Fruit fly (Drosophila melanogaster) whole organism, embryonic: ENCODE data around the gene Rbcn-3B.

Experiments used
- Abd-B ChIP-seq: fragments of 200-800 bp; sonication (Bioruptor generic); optimal IDR thresholded peaks from 2 replicates; lab custom pipeline; 2018; ENCODE audit warnings: missing biosample characterization, mild to moderate bottlenecking, missing genetic modification characterization, moderate library complexity
- Atf3 ChIP-seq: fragments of 200-800 bp; sonication (Bioruptor generic); optimal IDR thresholded peaks from 3 replicates; lab custom pipeline; 2016; ENCODE audit warnings: missing biosample characterization, missing genetic modification characterization
- Bgb ChIP-seq: fragments of 200-800 bp; sonication (Bioruptor generic); IDR thresholded peaks from 2 replicates; pipeline ENCODE4 v1.3.6; 2022; ENCODE audit warnings: missing biosample characterization, missing genetic modification characterization; ENCODE audit not compliant: partially characterized antibody
- CG10147 ChIP-seq: fragments of 200-800 bp; sonication (Bioruptor generic); optimal IDR thresholded peaks from 2 replicates; lab custom pipeline; 2019; ENCODE audit warnings: missing biosample characterization, mild to moderate bottlenecking, missing genetic modification characterization, moderate library complexity
- CG10366 ChIP-seq: fragments of 200-800 bp; sonication (Bioruptor generic); IDR thresholded peaks from 2 replicates; pipeline ENCODE4 v1.3.6; 2022; ENCODE audit warnings: missing biosample characterization, missing genetic modification characterization
- CG10431 ChIP-seq: fragments of 200-800 bp; sonication (Bioruptor generic); optimal IDR thresholded peaks from 3 replicates; lab custom pipeline; 2018; ENCODE audit warnings: missing biosample characterization, mild to moderate bottlenecking, missing genetic modification characterization
- CG10462 ChIP-seq: fragments of 200-800 bp; sonication (Bioruptor generic); optimal IDR thresholded peaks from 2 replicates; lab custom pipeline; 2016; ENCODE audit warnings: missing biosample characterization, missing genetic modification characterization
- CG11398 ChIP-seq: fragments of 200-800 bp; sonication (Bioruptor generic); optimal IDR thresholded peaks from 2 replicates; lab custom pipeline; 2016; ENCODE audit warnings: missing biosample characterization, missing genetic modification characterization
- CG13624 ChIP-seq: fragments of 200-800 bp; sonication (Bioruptor generic); optimal IDR thresholded peaks from 2 replicates; lab custom pipeline; 2016; ENCODE audit warnings: missing biosample characterization, missing genetic modification characterization
- CG13894 ChIP-seq: fragments of 200-800 bp; sonication (Bioruptor generic); optimal IDR thresholded peaks from 3 replicates; lab custom pipeline; 2018; ENCODE audit warnings: missing biosample characterization, mild to moderate bottlenecking, missing genetic modification characterization, moderate library complexity
- CG1529 ChIP-seq: fragments of 200-800 bp; sonication (Bioruptor generic); optimal IDR thresholded peaks from 3 replicates; lab custom pipeline; 2018; ENCODE audit warnings: missing biosample characterization, missing genetic modification characterization
- CG1647 ChIP-seq: fragments of 200-800 bp; sonication (Bioruptor generic); optimal IDR thresholded peaks from 3 replicates; lab custom pipeline; 2016; ENCODE audit warnings: missing biosample characterization, missing genetic modification characterization
- CG30020 ChIP-seq: fragments of 200-800 bp; optimal IDR thresholded peaks from 2 replicates; lab custom pipeline; 2019; ENCODE audit warnings: missing biosample characterization, mild to moderate bottlenecking, missing genetic modification characterization, moderate library complexity
- CG32772 ChIP-seq: fragments of 200-800 bp; sonication (Bioruptor generic); IDR thresholded peaks from 2 replicates; pipeline ENCODE4 v1.3.6; 2022; ENCODE audit warnings: missing biosample characterization, missing genetic modification characterization
- CG33213 ChIP-seq: fragments of 200-800 bp; sonication (Bioruptor generic); optimal IDR thresholded peaks from 3 replicates; lab custom pipeline; 2016; ENCODE audit warnings: missing biosample characterization, missing genetic modification characterization
- CG7357 ChIP-seq: fragments of 200-800 bp; sonication (Bioruptor generic); IDR thresholded peaks from 3 replicates; pipeline ENCODE4 v1.3.6; 2022; ENCODE audit warnings: missing biosample characterization, missing genetic modification characterization
- CG7839 ChIP-seq: fragments of 200-800 bp; sonication (Bioruptor generic); optimal IDR thresholded peaks from 3 replicates; lab custom pipeline; 2018; ENCODE audit warnings: missing biosample characterization, mild to moderate bottlenecking, missing genetic modification characterization, moderate library complexity
- CG9797 ChIP-seq: fragments of 200-800 bp; sonication (Bioruptor generic); optimal IDR thresholded peaks from 3 replicates; lab custom pipeline; 2018; ENCODE audit warnings: missing biosample characterization, mild to moderate bottlenecking, missing genetic modification characterization
- CTCF ChIP-seq: fragments of 200-800 bp; sonication (Bioruptor generic); optimal IDR thresholded peaks from 2 replicates; lab custom pipeline; 2017; ENCODE audit warnings: missing biosample characterization, mild to moderate bottlenecking, missing genetic modification characterization, moderate library complexity
- Camta ChIP-seq: fragments of 200-800 bp; sonication (Bioruptor generic); optimal IDR thresholded peaks from 2 replicates; lab custom pipeline; 2016; ENCODE audit warnings: missing biosample characterization, missing genetic modification characterization
- Eip74EF ChIP-seq, 2 experiments: fragments of 200-800 bp in 1 of 2; fragments of >200 bp in 1 of 2; sonication (Bioruptor generic) in 1 of 2; optimal IDR thresholded peaks; 2 replicates each; lab custom pipeline; 2017 to 2019; ENCODE audit warnings: missing biosample characterization in 2 of 2, missing genetic modification characterization in 2 of 2, mild to moderate bottlenecking in 1 of 2, moderate library complexity in 1 of 2
- Gsc ChIP-seq: fragments of 200-800 bp; sonication (Bioruptor generic); IDR thresholded peaks from 2 replicates; pipeline ENCODE4 v1.3.6; 2022; ENCODE audit warnings: missing biosample characterization, missing genetic modification characterization
- HmgD ChIP-seq: fragments of 200-800 bp; sonication (Bioruptor generic); optimal IDR thresholded peaks from 3 replicates; lab custom pipeline; 2016; ENCODE audit warnings: missing biosample characterization, missing genetic modification characterization
- Hr51 ChIP-seq, 2 experiments: fragments of 200-800 bp; sonication (Bioruptor generic); optimal IDR thresholded peaks; 2 replicates in 1 of 2; 3 replicates in 1 of 2; lab custom pipeline; 2016 to 2018; ENCODE audit warnings: missing biosample characterization in 2 of 2, missing genetic modification characterization in 2 of 2, mild to moderate bottlenecking in 1 of 2, moderate library complexity in 1 of 2
- Lhr ChIP-seq: fragments of 200-800 bp; sonication (Bioruptor generic); optimal IDR thresholded peaks from 3 replicates; lab custom pipeline; 2017; ENCODE audit warnings: mild to moderate bottlenecking, missing biosample characterization, missing genetic modification reagents, missing genetic modification characterization
- Meics ChIP-seq: fragments of 200-800 bp; sonication (Bioruptor generic); optimal IDR thresholded peaks from 2 replicates; lab custom pipeline; 2017; ENCODE audit warnings: missing biosample characterization, mild to moderate bottlenecking, missing genetic modification characterization
- Myb ChIP-seq: fragments of 200-800 bp; sonication (Bioruptor generic); optimal IDR thresholded peaks from 2 replicates; lab custom pipeline; 2016; ENCODE audit warnings: missing biosample characterization, missing genetic modification characterization
- NfI ChIP-seq: fragments of 200-800 bp; sonication (Bioruptor generic); optimal IDR thresholded peaks from 3 replicates; lab custom pipeline; 2018; ENCODE audit warnings: missing biosample characterization, mild to moderate bottlenecking, missing genetic modification characterization, moderate library complexity
- Oaz ChIP-seq: fragments of 200-800 bp; sonication (Bioruptor generic); IDR thresholded peaks from 2 replicates; pipeline ENCODE4 v1.3.6; 2022; ENCODE audit warnings: missing biosample characterization, missing genetic modification characterization
- Pdp1 ChIP-seq, 2 experiments: fragments of 200-800 bp; sonication (Bioruptor generic); optimal IDR thresholded peaks; 3 replicates each; lab custom pipeline; 2016; ENCODE audit warnings: missing biosample characterization in 2 of 2, missing genetic modification characterization in 2 of 2, mild to moderate bottlenecking in 1 of 2, moderate library complexity in 1 of 2
- Scr ChIP-seq: fragments of 200-800 bp; sonication (Bioruptor generic); IDR thresholded peaks from 2 replicates; pipeline ENCODE4 v1.3.6; 2022; ENCODE audit warnings: missing biosample characterization, missing genetic modification characterization; ENCODE audit not compliant: partially characterized antibody
- Spps ChIP-seq: fragments of 200-800 bp; sonication (Bioruptor generic); optimal IDR thresholded peaks from 2 replicates; lab custom pipeline; 2018; ENCODE audit warnings: missing biosample characterization, mild to moderate bottlenecking, missing genetic modification characterization
- Xbp1 ChIP-seq: fragments of 200-800 bp; sonication (Bioruptor generic); optimal IDR thresholded peaks from 3 replicates; lab custom pipeline; 2016; ENCODE audit warnings: missing biosample characterization, mild to moderate bottlenecking, missing genetic modification characterization
- YL-1 ChIP-seq: fragments of 200-800 bp; sonication (Bioruptor generic); optimal IDR thresholded peaks from 3 replicates; lab custom pipeline; 2017; ENCODE audit warnings: missing biosample characterization, mild to moderate bottlenecking, missing genetic modification characterization
- bbx ChIP-seq: fragments of 200-800 bp; sonication (Bioruptor generic); IDR thresholded peaks from 2 replicates; pipeline ENCODE4 v1.3.6; 2022; ENCODE audit warnings: missing biosample characterization, missing genetic modification characterization; ENCODE audit not compliant: partially characterized antibody
- bigmax ChIP-seq: fragments of 200-800 bp; sonication (Bioruptor generic); optimal IDR thresholded peaks from 2 replicates; lab custom pipeline; 2018; ENCODE audit warnings: missing biosample characterization, mild to moderate bottlenecking, missing genetic modification characterization
- bowl ChIP-seq: fragments of 200-800 bp; sonication (Bioruptor generic); IDR thresholded peaks from 2 replicates; pipeline ENCODE4 v1.3.6; 2022; ENCODE audit warnings: missing biosample characterization, missing genetic modification characterization
- da ChIP-seq: fragments of 200-800 bp; sonication (Bioruptor generic); optimal IDR thresholded peaks from 2 replicates; lab custom pipeline; 2016; ENCODE audit warnings: missing biosample characterization, missing genetic modification characterization
- dimm ChIP-seq: fragments of 200-800 bp; sonication (Bioruptor generic); IDR thresholded peaks from 2 replicates; pipeline ENCODE4 v1.3.6; 2022; ENCODE audit warnings: missing biosample characterization, missing genetic modification characterization
- dpn ChIP-seq, 2 experiments: fragments of 200-800 bp; sonication (Bioruptor generic); optimal IDR thresholded peaks; 3 replicates each; lab custom pipeline; 2016; ENCODE audit warnings: missing biosample characterization in 2 of 2, missing genetic modification characterization in 2 of 2
- eve ChIP-seq, 2 experiments: fragments of >200 bp; optimal IDR thresholded peaks; 2 replicates each; lab custom pipeline; 2017; ENCODE audit warnings: missing biosample characterization in 2 of 2, missing genetic modification characterization in 2 of 2
- her ChIP-seq: fragments of 200-800 bp; sonication (Bioruptor generic); optimal IDR thresholded peaks from 2 replicates; lab custom pipeline; 2016; ENCODE audit warnings: missing biosample characterization, missing genetic modification characterization
- ind ChIP-seq: fragments of 200-800 bp; sonication (Bioruptor generic); optimal IDR thresholded peaks from 3 replicates; lab custom pipeline; 2016; ENCODE audit warnings: missing biosample characterization, missing genetic modification characterization
- insv ChIP-seq, 2 experiments: fragments of 200-800 bp; sonication (Bioruptor generic); optimal IDR thresholded peaks; 3 replicates each; lab custom pipeline; 2016 to 2018; ENCODE audit warnings: missing biosample characterization in 2 of 2, missing genetic modification characterization in 2 of 2
- lab ChIP-seq: fragments of 200-800 bp; sonication (Bioruptor generic); optimal IDR thresholded peaks from 3 replicates; lab custom pipeline; 2017; ENCODE audit warnings: missing biosample characterization, missing genetic modification characterization, mild to moderate bottlenecking, moderate library complexity, missing genetic modification reagents
- mld ChIP-seq: fragments of 200-800 bp; sonication (Bioruptor generic); IDR thresholded peaks from 3 replicates; pipeline ENCODE4 v1.3.6; 2022; ENCODE audit warnings: missing biosample characterization, missing genetic modification characterization; ENCODE audit not compliant: partially characterized antibody
- sim ChIP-seq: fragments of 200-800 bp; sonication (Bioruptor generic); IDR thresholded peaks from 2 replicates; pipeline ENCODE4 v1.3.6; 2022; ENCODE audit warnings: missing biosample characterization, missing genetic modification characterization
- sob ChIP-seq: fragments of 200-800 bp; sonication (Bioruptor generic); IDR thresholded peaks from 2 replicates; pipeline ENCODE4 v1.3.6; 2022; ENCODE audit warnings: missing biosample characterization, missing genetic modification characterization
- stc ChIP-seq: fragments of 200-800 bp; sonication (Bioruptor generic); IDR thresholded peaks from 2 replicates; pipeline ENCODE4 v1.3.6; 2022; ENCODE audit warnings: missing biosample characterization, missing genetic modification characterization
- trh ChIP-seq: fragments of 200-800 bp; sonication (Bioruptor generic); optimal IDR thresholded peaks from 2 replicates; lab custom pipeline; 2016; ENCODE audit warnings: missing biosample characterization, missing genetic modification characterization
- vvl ChIP-seq: fragments of 200-800 bp; sonication (Bioruptor generic); IDR thresholded peaks from 2 replicates; pipeline ENCODE4 v1.3.6; 2022; ENCODE audit warnings: missing biosample characterization, missing genetic modification characterization

Rbcn-3B gene

dm6 chrX:1948508-1949065, 39.9 kb downstream of the Rbcn-3B start (continued):
- TF ChIP-seq Hr51 (GFP tag; optimal IDR thresholded peaks at IDR 0.05; lab: Kevin White, UChicago) (peak; percentile 10 to 52), bbx (GFP tag; lab: Robert Waterston, UW) (no peak), her (GFP tag; lab: Kevin White, UChicago) (no peak), Camta (GFP tag; lab: Kevin White, UChicago) (no peak), CG11398 (GFP tag; lab: Kevin White, UChicago) (no peak), CG33213 (no peak), bigmax (GFP tag; lab: Kevin White, UChicago) (no peak), CG10366 (GFP tag; lab: Robert Waterston, UW) (peak; percentile 45), Abd-B (GFP tag; lab: Kevin White, UChicago) (no peak), Meics (peak; percentile 77), Gsc (GFP tag; lab: Robert Waterston, UW) (no peak), CG7357 (GFP tag; lab: Robert Waterston, UW) (0 out of 3 replicates have a peak, but pooled peaks have one; percentile 23), sim (GFP tag; lab: Robert Waterston, UW) (no peak), Oaz (no peak), vvl (GFP tag; lab: Robert Waterston, UW) (0 out of 2 replicates have a peak, but pooled peaks have one; percentile 19), Spps (tag; lab: Kevin White, UChicago) (no peak), trh (GFP tag; lab: Kevin White, UChicago) (no peak), Pdp1 (GFP tag; optimal IDR thresholded peaks at IDR 0.05; lab: Kevin White, UChicago) (no peak), bowl (GFP tag; lab: Robert Waterston, UW) (no peak), CG10431 (GFP tag; lab: Kevin White, UChicago) (no peak), CG10147 (GFP tag; lab: Kevin White, UChicago) (peak; percentile 3), Bgb (GFP tag; lab: Robert Waterston, UW) (no peak), dimm (GFP tag; lab: Robert Waterston, UW) (no peak), insv (GFP tag; optimal IDR thresholded peaks at IDR 0.05; lab: Kevin White, UChicago) (no peak), ind (GFP tag; lab: Kevin White, UChicago) (peak; percentile 36), Myb (GFP tag; lab: Kevin White, UChicago) (peak; percentile 50), dpn (GFP tag; optimal IDR thresholded peaks at IDR 0.05; lab: Kevin White, UChicago) (peak; percentile 25 to 33), CG10462 (no peak), CG30020 (tag; lab: Kevin White, UChicago) (no peak), HmgD (GFP tag; lab: Kevin White, UChicago) (no peak), CG7839 (tag; lab: Kevin White, UChicago) (peak; percentile 50), CG1647 (GFP tag; lab: Kevin White, UChicago) (no peak), Scr (no peak), mld (GFP tag; lab: Robert Waterston, UW) (no peak), stc (peak; percentile 67), CTCF (GFP tag; lab: Kevin White, UChicago) (no peak), Atf3 (GFP tag; lab: Kevin White, UChicago) (no peak), YL-1 (GFP tag; lab: Kevin White, UChicago) (no peak), Eip74EF (GFP tag; optimal IDR thresholded peaks at IDR 0.05; lab: Kevin White, UChicago) (no peak), sob (GFP tag; lab: Robert Waterston, UW) (peak; percentile 51; the same call in 1 of the 2 replicates), CG13894 (no peak), CG13624 (GFP tag; lab: Kevin White, UChicago) (peak; percentile 32), Xbp1 (GFP tag; lab: Kevin White, UChicago) (peak; percentile 31), CG9797 (GFP tag; lab: Kevin White, UChicago) (no peak), eve (GFP tag; optimal IDR thresholded peaks at IDR 0.05; lab: Kevin White, UChicago) (no peak), NfI (GFP tag; lab: Kevin White, UChicago) (peak; percentile 30), da (GFP tag; lab: Kevin White, UChicago) (no peak), CG32772 (0 out of 2 replicates have a peak, but pooled peaks have one; percentile 25), CG1529 (peak; percentile 14), lab (GFP tag; lab: Kevin White, UChicago) (peak; percentile 85), Lhr (GFP tag; lab: Kevin White, UChicago) (no peak)
